Fruit fly (Drosophila melanogaster) whole organism, embryonic: ENCODE measurements around the gene Or69a.

ENCODE experiments used
- Abd-B ChIP-seq: fragments of 200-800 bp; sonication (Bioruptor generic); optimal IDR thresholded peaks from 2 replicates; lab custom pipeline; 2018; ENCODE audit warnings: missing biosample characterization, mild to moderate bottlenecking, missing genetic modification characterization, moderate library complexity
- Antp ChIP-seq: fragments of 200-800 bp; sonication (Bioruptor generic); optimal IDR thresholded peaks from 3 replicates; lab custom pipeline; 2016; ENCODE audit warnings: missing biosample characterization, missing genetic modification characterization
- CG10979 ChIP-seq: fragments of 200-800 bp; sonication (Bioruptor generic); optimal IDR thresholded peaks from 2 replicates; lab custom pipeline; 2018; ENCODE audit warnings: missing biosample characterization, mild to moderate bottlenecking, missing genetic modification characterization, moderate library complexity
- CG11504 ChIP-seq: fragments of 200-800 bp; sonication (Bioruptor generic); optimal IDR thresholded peaks from 3 replicates; lab custom pipeline; 2019; ENCODE audit warnings: missing biosample characterization, mild to moderate bottlenecking, missing genetic modification characterization, moderate library complexity
- CG11695 ChIP-seq: fragments of 200-800 bp; sonication (Bioruptor generic); IDR thresholded peaks from 3 replicates; pipeline ENCODE4 v1.3.6; 2022; ENCODE audit warnings: missing biosample characterization, missing genetic modification characterization
- CG12391 ChIP-seq: fragments of 200-800 bp; sonication (Bioruptor generic); optimal IDR thresholded peaks from 3 replicates; lab custom pipeline; 2018; ENCODE audit warnings: missing biosample characterization, mild to moderate bottlenecking, missing genetic modification characterization, moderate library complexity
- CG12659 ChIP-seq: fragments of 200-800 bp; sonication (Bioruptor generic); optimal IDR thresholded peaks from 3 replicates; lab custom pipeline; 2017; ENCODE audit warnings: mild to moderate bottlenecking, missing biosample characterization, missing genetic modification reagents, missing genetic modification characterization
- CG12744 ChIP-seq: fragments of 200-800 bp; sonication (Bioruptor generic); optimal IDR thresholded peaks from 2 replicates; lab custom pipeline; 2016; ENCODE audit warnings: missing biosample characterization, missing genetic modification characterization
- CG15514 ChIP-seq: fragments of 200-800 bp; sonication (Bioruptor generic); optimal IDR thresholded peaks from 3 replicates; lab custom pipeline; 2017; ENCODE audit warnings: missing biosample characterization, missing genetic modification characterization, mild to moderate bottlenecking, moderate library complexity, missing genetic modification reagents
- CG1602 ChIP-seq: fragments of 200-800 bp; sonication (Bioruptor generic); optimal IDR thresholded peaks from 3 replicates; lab custom pipeline; 2016; ENCODE audit warnings: missing biosample characterization, missing genetic modification characterization
- CG16779 ChIP-seq: fragments of 200-800 bp; sonication (Bioruptor generic); IDR thresholded peaks from 2 replicates; pipeline ENCODE4 v1.3.6; 2022; ENCODE audit warnings: missing biosample characterization, missing genetic modification characterization
- CG16813 ChIP-seq: fragments of 200-800 bp; sonication (Bioruptor generic); IDR thresholded peaks from 3 replicates; pipeline ENCODE4 v1.3.6; 2022; ENCODE audit warnings: missing biosample characterization, missing genetic modification characterization; ENCODE audit not compliant: partially characterized antibody
- CG16863 ChIP-seq: fragments of 200-800 bp; sonication (Bioruptor generic); optimal IDR thresholded peaks from 3 replicates; lab custom pipeline; 2016; ENCODE audit warnings: missing biosample characterization, missing genetic modification characterization
- CG17328 ChIP-seq: fragments of 200-800 bp; sonication (Bioruptor generic); IDR thresholded peaks from 2 replicates; pipeline ENCODE4 v1.3.6; 2022; ENCODE audit warnings: missing biosample characterization, missing genetic modification characterization
- CG2875 ChIP-seq: fragments of 200-800 bp; sonication (Bioruptor generic); optimal IDR thresholded peaks from 2 replicates; lab custom pipeline; 2017; ENCODE audit warnings: missing biosample characterization, mild to moderate bottlenecking, missing genetic modification characterization, missing genetic modification reagents
- CG31441 ChIP-seq: fragments of 200-800 bp; sonication (Bioruptor generic); IDR thresholded peaks from 2 replicates; pipeline ENCODE4 v1.3.6; 2022; ENCODE audit warnings: missing biosample characterization, missing genetic modification characterization
- CG3163 ChIP-seq: fragments of 200-800 bp; sonication (Bioruptor generic); optimal IDR thresholded peaks from 3 replicates; lab custom pipeline; 2016; ENCODE audit warnings: missing biosample characterization, missing genetic modification characterization
- CG3281 ChIP-seq: fragments of 200-800 bp; sonication (Bioruptor generic); optimal IDR thresholded peaks from 3 replicates; lab custom pipeline; 2017; ENCODE audit warnings: missing biosample characterization, mild to moderate bottlenecking, missing genetic modification characterization
- CG42726 ChIP-seq: fragments of 200-800 bp; sonication (Bioruptor generic); IDR thresholded peaks from 2 replicates; pipeline ENCODE4 v1.3.6; 2022; ENCODE audit warnings: missing biosample characterization, missing genetic modification characterization; ENCODE audit not compliant: partially characterized antibody
- CG4424 ChIP-seq: fragments of 200-800 bp; sonication (Bioruptor generic); optimal IDR thresholded peaks from 3 replicates; lab custom pipeline; 2016; ENCODE audit warnings: missing biosample characterization, missing genetic modification characterization
- CG8290 ChIP-seq, 3 experiments: fragments of 200-800 bp; sonication (Bioruptor generic); optimal IDR thresholded peaks; 2 replicates each; lab custom pipeline; 2016 to 2019; ENCODE audit warnings: missing biosample characterization in 3 of 3, missing genetic modification characterization in 3 of 3, mild to moderate bottlenecking in 2 of 3, moderate library complexity in 1 of 3
- CG9876 ChIP-seq: fragments of 200-800 bp; sonication (Bioruptor generic); optimal IDR thresholded peaks from 2 replicates; lab custom pipeline; 2016; ENCODE audit warnings: missing biosample characterization, missing genetic modification characterization
- CG9932 ChIP-seq: fragments of 200-800 bp; sonication (Bioruptor generic); IDR thresholded peaks from 2 replicates; pipeline ENCODE4 v1.3.6; 2022; ENCODE audit warnings: missing biosample characterization, missing genetic modification characterization
- Chrac-16 ChIP-seq: fragments of 200-800 bp; sonication (Bioruptor generic); optimal IDR thresholded peaks from 3 replicates; lab custom pipeline; 2016; ENCODE audit warnings: missing biosample characterization, missing genetic modification characterization
- Dref ChIP-seq: fragments of 200-800 bp; sonication (Bioruptor generic); IDR thresholded peaks from 2 replicates; pipeline ENCODE4 v1.3.6; 2022; ENCODE audit warnings: missing biosample characterization, missing genetic modification characterization
- Ets65A ChIP-seq: fragments of 200-800 bp; sonication (Bioruptor generic); peaks from one replicate; lab custom pipeline; 2016; ENCODE audit warnings: missing biosample characterization, missing genetic modification characterization
- Hr3 ChIP-seq: fragments of 200-800 bp; sonication (Bioruptor generic); optimal IDR thresholded peaks from 3 replicates; lab custom pipeline; 2016; ENCODE audit warnings: missing biosample characterization, missing genetic modification characterization
- Opbp ChIP-seq: fragments of 200-800 bp; sonication (Bioruptor generic); IDR thresholded peaks from 3 replicates; pipeline ENCODE4 v1.3.6; 2022; ENCODE audit warnings: missing biosample characterization, missing genetic modification characterization; ENCODE audit not compliant: partially characterized antibody
- Six4 ChIP-seq: fragments of 200-800 bp; sonication (Bioruptor generic); optimal IDR thresholded peaks from 2 replicates; lab custom pipeline; 2016; ENCODE audit warnings: missing biosample characterization, missing genetic modification characterization
- Sry-δ ChIP-seq: fragments of 200-800 bp; sonication (Bioruptor generic); optimal IDR thresholded peaks from 2 replicates; lab custom pipeline; 2016; ENCODE audit warnings: missing biosample characterization, missing genetic modification characterization
- Vsx1 ChIP-seq: fragments of 200-800 bp; sonication (Bioruptor generic); optimal IDR thresholded peaks from 2 replicates; lab custom pipeline; 2017; ENCODE audit warnings: missing biosample characterization, mild to moderate bottlenecking, missing genetic modification characterization, missing genetic modification reagents
- amos ChIP-seq: fragments of 200-800 bp; sonication (Bioruptor generic); IDR thresholded peaks from 2 replicates; pipeline ENCODE4 v1.3.6; 2022; ENCODE audit warnings: missing biosample characterization, missing genetic modification characterization; ENCODE audit not compliant: partially characterized antibody
- ase ChIP-seq: fragments of 200-800 bp; sonication (Bioruptor generic); IDR thresholded peaks from 3 replicates; pipeline ENCODE4 v1.3.6; 2022; ENCODE audit warnings: missing biosample characterization, missing genetic modification characterization
- az2 ChIP-seq: fragments of 200-800 bp; sonication (Bioruptor generic); optimal IDR thresholded peaks from 3 replicates; lab custom pipeline; 2016; ENCODE audit warnings: missing biosample characterization, missing genetic modification characterization
- dpn ChIP-seq, 2 experiments: fragments of 200-800 bp; sonication (Bioruptor generic); optimal IDR thresholded peaks; 3 replicates each; lab custom pipeline; 2016; ENCODE audit warnings: missing biosample characterization in 2 of 2, missing genetic modification characterization in 2 of 2
- gem ChIP-seq: fragments of 200-800 bp; sonication (Bioruptor generic); optimal IDR thresholded peaks from 2 replicates; lab custom pipeline; 2019; ENCODE audit warnings: missing biosample characterization, mild to moderate bottlenecking, missing genetic modification characterization, moderate library complexity
- knrl ChIP-seq: fragments of 200-800 bp; sonication (Bioruptor generic); IDR thresholded peaks from 3 replicates; pipeline ENCODE4 v1.3.6; 2022; ENCODE audit warnings: missing biosample characterization, missing genetic modification characterization; ENCODE audit not compliant: partially characterized antibody
- nom ChIP-seq: fragments of 200-800 bp; sonication (Bioruptor generic); optimal IDR thresholded peaks from 2 replicates; lab custom pipeline; 2017; ENCODE audit warnings: missing biosample characterization, missing genetic modification characterization, mild to moderate bottlenecking, moderate library complexity, missing genetic modification reagents
- p53 ChIP-seq: fragments of 200-800 bp; sonication (Bioruptor generic); optimal IDR thresholded peaks from 2 replicates; lab custom pipeline; 2016; ENCODE audit warnings: missing biosample characterization, missing genetic modification characterization
- pb ChIP-seq: fragments of 200-800 bp; sonication (Bioruptor generic); optimal IDR thresholded peaks from 3 replicates; lab custom pipeline; 2016; ENCODE audit warnings: missing biosample characterization, missing genetic modification characterization
- prd ChIP-seq, 3 experiments: fragments of >200 bp in 2 of 3; fragments of 200-800 bp in 1 of 3; sonication (Bioruptor generic) in 1 of 3; optimal IDR thresholded peaks in 2 of 3; IDR thresholded peaks in 1 of 3; 2 replicates in 2 of 3; 3 replicates in 1 of 3; pipeline versions ENCODE4 v1.3.6 to Lab custom; 2017 to 2022; ENCODE audit warnings: missing biosample characterization in 1 of 3, missing genetic modification characterization in 1 of 3
- psq ChIP-seq: fragments of 200-800 bp; sonication (Bioruptor generic); optimal IDR thresholded peaks from 2 replicates; lab custom pipeline; 2017; ENCODE audit warnings: missing biosample characterization, missing genetic modification characterization
- ranshi ChIP-seq: fragments of 200-800 bp; sonication (Bioruptor generic); IDR thresholded peaks from 2 replicates; pipeline ENCODE4 v1.3.6; 2022; ENCODE audit warnings: missing biosample characterization, missing genetic modification characterization
- sisA ChIP-seq: fragments of 200-800 bp; sonication (Bioruptor generic); IDR thresholded peaks from 2 replicates; pipeline ENCODE4 v1.3.6; 2022; ENCODE audit warnings: missing biosample characterization, missing genetic modification characterization
- sob ChIP-seq: fragments of 200-800 bp; sonication (Bioruptor generic); IDR thresholded peaks from 2 replicates; pipeline ENCODE4 v1.3.6; 2022; ENCODE audit warnings: missing biosample characterization, missing genetic modification characterization
- tin ChIP-seq: fragments of 200-800 bp; sonication (Bioruptor generic); optimal IDR thresholded peaks from 3 replicates; lab custom pipeline; 2016; ENCODE audit warnings: missing biosample characterization, missing genetic modification characterization
- ttk ChIP-seq: fragments of 200-800 bp; sonication (Bioruptor generic); IDR thresholded peaks from 2 replicates; pipeline ENCODE4 v2.1.2; 2022; ENCODE audit warnings: missing biosample characterization, missing genetic modification characterization
- vnd ChIP-seq: fragments of 200-800 bp; sonication (Bioruptor generic); IDR thresholded peaks from 3 replicates; pipeline ENCODE4 v1.3.6; 2022; ENCODE audit warnings: missing biosample characterization, missing genetic modification characterization; ENCODE audit not compliant: partially characterized antibody
- zen2 ChIP-seq: fragments of 200-800 bp; sonication (Bioruptor generic); IDR thresholded peaks from 3 replicates; pipeline ENCODE4 v1.3.6; 2022; ENCODE audit warnings: missing biosample characterization, missing genetic modification characterization; ENCODE audit not compliant: partially characterized antibody

Gene Or69a

DNA sequence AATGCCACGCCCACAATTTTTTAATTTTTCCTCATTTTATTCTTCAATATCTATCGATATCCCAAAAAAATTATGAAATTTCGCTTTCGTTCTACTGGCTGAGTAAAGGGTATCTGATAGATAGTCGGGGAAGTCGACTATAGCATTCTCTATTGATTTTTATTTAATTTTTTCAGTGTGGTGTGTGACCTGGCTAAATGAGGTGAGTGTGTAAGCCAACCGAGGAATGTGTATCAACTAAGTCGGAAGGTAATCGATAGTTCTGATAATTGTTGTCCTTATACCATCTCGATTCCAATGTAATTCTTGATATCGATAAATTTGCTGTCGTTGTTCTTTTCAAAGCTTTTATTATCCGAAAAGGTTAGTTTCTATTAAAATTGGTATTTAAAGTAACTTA is 39.0 kb upstream of the Or69a start, which contains the start of gene CG11263 (continued):
- TF ChIP-seq nom (GFP tag; lab: Kevin White, UChicago) (no peak), az2 (peak; percentile 36), Sry-δ (GFP tag; lab: Kevin White, UChicago) (peak; percentile 94), zen2 (GFP tag; lab: Robert Waterston, UW) (peak; percentile 74), CG17328 (GFP tag; lab: Robert Waterston, UW) (peak; percentile 11; the same call in 1 of the 2 replicates), CG9932 (GFP tag; lab: Robert Waterston, UW) (peak; percentile 67; the same call in 1 of the 2 replicates), CG3163 (peak; percentile 37), Opbp (GFP tag; lab: Robert Waterston, UW) (peak; percentile 86), CG10979 (no peak), sob (peak; percentile 57), CG16813 (GFP tag; lab: Robert Waterston, UW) (peak; percentile 86), tin (peak; percentile 62), CG12659 (GFP tag; lab: Kevin White, UChicago) (peak; percentile 43), Ets65A (GFP tag; lab: Kevin White, UChicago) (peak; percentile 96), Six4 (GFP tag; lab: Kevin White, UChicago) (peak; percentile 6), Dref (GFP tag; lab: Robert Waterston, UW) (peak; percentile 96), ranshi (GFP tag; lab: Robert Waterston, UW) (0 out of 2 replicates have a peak, but pooled peaks have one; percentile 51), CG12391 (peak; percentile 43), amos (peak; percentile 82), dpn (GFP tag; optimal IDR thresholded peaks at IDR 0.05; lab: Kevin White, UChicago) (peak; percentile 57 to 62), Chrac-16 (GFP tag; lab: Kevin White, UChicago) (peak; percentile 37), CG16863 (GFP tag; lab: Kevin White, UChicago) (peak; percentile 7), Vsx1 (GFP tag; lab: Kevin White, UChicago) (no peak), Hr3 (GFP tag; lab: Kevin White, UChicago) (peak; percentile 39), gem (peak; percentile 64), CG31441 (peak; percentile 44; the same call in 1 of the 2 replicates), pb (GFP tag; lab: Kevin White, UChicago) (no peak), CG15514 (GFP tag; lab: Kevin White, UChicago) (peak; percentile 69), sisA (peak; percentile 68), knrl (peak; percentile 79), CG11695 (GFP tag; lab: Robert Waterston, UW) (peak; percentile 26; the same call in 1 of the 3 replicates), CG3281 (GFP tag; lab: Kevin White, UChicago) (peak; percentile 28), Antp (GFP tag; lab: Kevin White, UChicago) (peak; percentile 67), CG16779 (GFP tag; lab: Robert Waterston, UW) (no peak), p53 (GFP tag; lab: Kevin White, UChicago) (peak; percentile 29), CG1602 (peak; percentile 1), ase (GFP tag; lab: Robert Waterston, UW) (peak; percentile 35; the same call in 1 of the 3 replicates), psq (GFP tag; lab: Kevin White, UChicago) (peak; percentile 21), prd (optimal IDR thresholded peaks at IDR 0.05; lab: Kevin White, UChicago) (no peak), prd (GFP tag; IDR thresholded peaks at IDR 0.05; lab: Robert Waterston, UW) (peak; percentile 52; the same call in 1 of the 3 replicates), CG12744 (GFP tag; lab: Kevin White, UChicago) (peak; percentile 11), CG9876 (peak; percentile 12), CG4424 (GFP tag; lab: Kevin White, UChicago) (peak; percentile 56), CG2875 (GFP tag; lab: Kevin White, UChicago) (no peak), CG8290 (GFP tag; optimal IDR thresholded peaks at IDR 0.05; lab: Kevin White, UChicago) (peak; percentile 73), CG8290 (tag; optimal IDR thresholded peaks at IDR 0.05; lab: Kevin White, UChicago) (peak; percentile 21 to 80), ttk (no peak), vnd (GFP tag; lab: Robert Waterston, UW) (peak; percentile 75), Abd-B (GFP tag; lab: Kevin White, UChicago) (peak; percentile 44), CG11504 (tag; lab: Kevin White, UChicago) (no peak), CG42726 (GFP tag; lab: Robert Waterston, UW) (peak; percentile 65; the same call in 1 of the 2 replicates)
